Fruit fly (Drosophila melanogaster) whole organism, embryonic: ENCODE results near the gene Nepl18.

Experiments
- Ada2b ChIP-seq: fragments of 200-800 bp; sonication (Bioruptor generic); IDR thresholded peaks from 2 replicates; pipeline ENCODE4 v1.3.6; 2022; ENCODE audit warnings: missing biosample characterization, missing genetic modification characterization
- Bgb ChIP-seq: fragments of 200-800 bp; sonication (Bioruptor generic); IDR thresholded peaks from 2 replicates; pipeline ENCODE4 v1.3.6; 2022; ENCODE audit warnings: missing biosample characterization, missing genetic modification characterization; ENCODE audit not compliant: partially characterized antibody
- Bteb2 ChIP-seq: fragments of 200-800 bp; sonication (Bioruptor generic); optimal IDR thresholded peaks from 2 replicates; lab custom pipeline; 2016; ENCODE audit warnings: missing biosample characterization, missing genetic modification characterization
- CG11085 ChIP-seq: fragments of 200-800 bp; sonication (Bioruptor generic); IDR thresholded peaks from 2 replicates; pipeline ENCODE4 v1.3.6; 2022; ENCODE audit warnings: missing biosample characterization, missing genetic modification characterization
- CG11696 ChIP-seq: fragments of 200-800 bp; sonication (Bioruptor generic); IDR thresholded peaks from 2 replicates; pipeline ENCODE4 v1.3.6; 2022; ENCODE audit warnings: missing biosample characterization, missing genetic modification characterization
- CG13296 ChIP-seq: fragments of 200-800 bp; sonication (Bioruptor generic); optimal IDR thresholded peaks from 3 replicates; lab custom pipeline; 2018; ENCODE audit warnings: missing biosample characterization, mild to moderate bottlenecking, missing genetic modification characterization
- CG15073 ChIP-seq: fragments of 200-800 bp; sonication (Bioruptor generic); optimal IDR thresholded peaks from 2 replicates; lab custom pipeline; 2016; ENCODE audit warnings: missing biosample characterization, missing genetic modification characterization
- CG16815 ChIP-seq: fragments of 200-800 bp; sonication (Bioruptor generic); optimal IDR thresholded peaks from 3 replicates; lab custom pipeline; 2017; ENCODE audit warnings: missing biosample characterization, mild to moderate bottlenecking, missing genetic modification characterization
- CG2875 ChIP-seq: fragments of 200-800 bp; sonication (Bioruptor generic); optimal IDR thresholded peaks from 2 replicates; lab custom pipeline; 2017; ENCODE audit warnings: missing biosample characterization, mild to moderate bottlenecking, missing genetic modification characterization, missing genetic modification reagents
- CG34224 ChIP-seq: fragments of 200-800 bp; sonication (Bioruptor generic); IDR thresholded peaks from 3 replicates; pipeline ENCODE4 v1.3.6; 2022; ENCODE audit warnings: missing biosample characterization, missing genetic modification characterization; ENCODE audit not compliant: partially characterized antibody
- CG4617 ChIP-seq: fragments of 200-800 bp; sonication (Bioruptor generic); optimal IDR thresholded peaks from 3 replicates; lab custom pipeline; 2016; ENCODE audit warnings: missing biosample characterization, missing genetic modification characterization, borderline replicate concordance
- CG6254 ChIP-seq: fragments of 200-800 bp; sonication (Bioruptor generic); optimal IDR thresholded peaks from 3 replicates; lab custom pipeline; 2017; ENCODE audit warnings: mild to moderate bottlenecking, missing biosample characterization, missing genetic modification reagents, missing genetic modification characterization
- CG6791 ChIP-seq: fragments of 200-800 bp; sonication (Bioruptor generic); IDR thresholded peaks from 3 replicates; pipeline ENCODE4 v1.3.6; 2022; ENCODE audit warnings: missing biosample characterization, missing genetic modification characterization; ENCODE audit not compliant: partially characterized antibody
- CG7928 ChIP-seq: fragments of 200-800 bp; sonication (Bioruptor generic); optimal IDR thresholded peaks from 2 replicates; lab custom pipeline; 2017; ENCODE audit warnings: missing biosample characterization, mild to moderate bottlenecking, missing genetic modification characterization
- CG8290 ChIP-seq, 3 experiments: fragments of 200-800 bp; sonication (Bioruptor generic); optimal IDR thresholded peaks; 2 replicates each; lab custom pipeline; 2016 to 2019; ENCODE audit warnings: missing biosample characterization in 3 of 3, missing genetic modification characterization in 3 of 3, mild to moderate bottlenecking in 2 of 3, moderate library complexity in 1 of 3
- CG8388 ChIP-seq: fragments of 200-800 bp; sonication (Bioruptor generic); optimal IDR thresholded peaks from 2 replicates; lab custom pipeline; 2019; ENCODE audit warnings: missing biosample characterization, mild to moderate bottlenecking, missing genetic modification characterization, moderate library complexity
- Camta ChIP-seq: fragments of 200-800 bp; sonication (Bioruptor generic); optimal IDR thresholded peaks from 2 replicates; lab custom pipeline; 2016; ENCODE audit warnings: missing biosample characterization, missing genetic modification characterization
- Ets65A ChIP-seq: fragments of 200-800 bp; sonication (Bioruptor generic); peaks from one replicate; lab custom pipeline; 2016; ENCODE audit warnings: missing biosample characterization, missing genetic modification characterization
- Fer3 ChIP-seq: fragments of 200-800 bp; sonication (Bioruptor generic); optimal IDR thresholded peaks from 2 replicates; lab custom pipeline; 2018; ENCODE audit warnings: missing biosample characterization, mild to moderate bottlenecking, missing genetic modification characterization, moderate library complexity
- Gsc ChIP-seq: fragments of 200-800 bp; sonication (Bioruptor generic); IDR thresholded peaks from 2 replicates; pipeline ENCODE4 v1.3.6; 2022; ENCODE audit warnings: missing biosample characterization, missing genetic modification characterization
- HLHmδ ChIP-seq: fragments of 200-800 bp; sonication (Bioruptor generic); optimal IDR thresholded peaks from 2 replicates; lab custom pipeline; 2018; ENCODE audit warnings: missing biosample characterization, mild to moderate bottlenecking, missing genetic modification characterization, moderate library complexity
- Lim3 ChIP-seq: fragments of 200-800 bp; sonication (Bioruptor generic); IDR thresholded peaks from 2 replicates; pipeline ENCODE4 v1.3.6; 2022; ENCODE audit warnings: missing biosample characterization, missing genetic modification characterization
- MESR4 ChIP-seq: fragments of 200-800 bp; sonication (Bioruptor generic); optimal IDR thresholded peaks from 2 replicates; lab custom pipeline; 2018; ENCODE audit warnings: missing biosample characterization, mild to moderate bottlenecking, missing genetic modification characterization, moderate library complexity
- Oaz ChIP-seq: fragments of 200-800 bp; sonication (Bioruptor generic); IDR thresholded peaks from 2 replicates; pipeline ENCODE4 v1.3.6; 2022; ENCODE audit warnings: missing biosample characterization, missing genetic modification characterization
- Ravus ChIP-seq: fragments of 200-800 bp; sonication (Bioruptor generic); IDR thresholded peaks from 2 replicates; pipeline ENCODE4 v1.3.6; 2022; ENCODE audit warnings: missing biosample characterization, missing genetic modification characterization
- Scr ChIP-seq: fragments of 200-800 bp; sonication (Bioruptor generic); IDR thresholded peaks from 2 replicates; pipeline ENCODE4 v1.3.6; 2022; ENCODE audit warnings: missing biosample characterization, missing genetic modification characterization; ENCODE audit not compliant: partially characterized antibody
- Sox102F ChIP-seq: fragments of 200-800 bp; sonication (Bioruptor generic); optimal IDR thresholded peaks from 2 replicates; lab custom pipeline; 2018; ENCODE audit warnings: missing biosample characterization, mild to moderate bottlenecking, missing genetic modification characterization, moderate library complexity
- TFAM ChIP-seq: fragments of 200-800 bp; sonication (Bioruptor generic); optimal IDR thresholded peaks from 2 replicates; lab custom pipeline; 2017; ENCODE audit warnings: missing biosample characterization, missing genetic modification characterization, inconsistent platforms
- Vsx1 ChIP-seq: fragments of 200-800 bp; sonication (Bioruptor generic); optimal IDR thresholded peaks from 2 replicates; lab custom pipeline; 2017; ENCODE audit warnings: missing biosample characterization, mild to moderate bottlenecking, missing genetic modification characterization, missing genetic modification reagents
- Xbp1 ChIP-seq: fragments of 200-800 bp; sonication (Bioruptor generic); optimal IDR thresholded peaks from 3 replicates; lab custom pipeline; 2016; ENCODE audit warnings: missing biosample characterization, mild to moderate bottlenecking, missing genetic modification characterization
- ab ChIP-seq: fragments of 200-800 bp; sonication (Bioruptor generic); optimal IDR thresholded peaks from 2 replicates; lab custom pipeline; 2016; ENCODE audit warnings: missing biosample characterization, missing genetic modification characterization
- amos ChIP-seq: fragments of 200-800 bp; sonication (Bioruptor generic); IDR thresholded peaks from 2 replicates; pipeline ENCODE4 v1.3.6; 2022; ENCODE audit warnings: missing biosample characterization, missing genetic modification characterization; ENCODE audit not compliant: partially characterized antibody
- aop ChIP-seq: fragments of 200-800 bp; sonication (Bioruptor generic); IDR thresholded peaks from 2 replicates; pipeline ENCODE4 v1.3.6; 2022; ENCODE audit warnings: missing biosample characterization, missing genetic modification characterization
- bsh ChIP-seq, 2 experiments: fragments of 200-800 bp; sonication (Bioruptor generic); optimal IDR thresholded peaks; 2 replicates each; lab custom pipeline; 2017 to 2018; ENCODE audit warnings: mild to moderate bottlenecking in 2 of 2, missing biosample characterization in 2 of 2, missing genetic modification characterization in 2 of 2, moderate library complexity in 1 of 2
- chm ChIP-seq: fragments of 200-800 bp; sonication (Bioruptor generic); IDR thresholded peaks from 2 replicates; pipeline ENCODE4 v1.3.6; 2022; ENCODE audit warnings: missing biosample characterization, missing genetic modification characterization
- disco-r ChIP-seq: fragments of 200-800 bp; sonication (Bioruptor generic); optimal IDR thresholded peaks from 2 replicates; lab custom pipeline; 2016; ENCODE audit warnings: missing biosample characterization, missing genetic modification characterization
- en ChIP-seq: fragments of 200-800 bp; sonication (Bioruptor generic); optimal IDR thresholded peaks from 2 replicates; lab custom pipeline; 2016; ENCODE audit warnings: missing biosample characterization, missing genetic modification characterization
- fd102C ChIP-seq: fragments of 200-800 bp; sonication (Bioruptor generic); optimal IDR thresholded peaks from 2 replicates; lab custom pipeline; 2018; ENCODE audit warnings: missing biosample characterization, mild to moderate bottlenecking, missing genetic modification characterization, moderate library complexity
- fd96Cb ChIP-seq: fragments of 200-800 bp; sonication (Bioruptor generic); optimal IDR thresholded peaks from 2 replicates; lab custom pipeline; 2018; ENCODE audit warnings: missing biosample characterization, mild to moderate bottlenecking, missing genetic modification characterization, moderate library complexity
- gro ChIP-seq: fragments of 200-800 bp; sonication (Bioruptor generic); optimal IDR thresholded peaks from 2 replicates; lab custom pipeline; 2016; ENCODE audit warnings: missing biosample characterization, missing genetic modification characterization
- hbn ChIP-seq: fragments of 200-800 bp; sonication (Bioruptor generic); IDR thresholded peaks from 2 replicates; pipeline ENCODE4 v1.3.6; 2022; ENCODE audit warnings: missing biosample characterization, missing genetic modification characterization; ENCODE audit not compliant: partially characterized antibody
- lab ChIP-seq: fragments of 200-800 bp; sonication (Bioruptor generic); optimal IDR thresholded peaks from 3 replicates; lab custom pipeline; 2017; ENCODE audit warnings: missing biosample characterization, missing genetic modification characterization, mild to moderate bottlenecking, moderate library complexity, missing genetic modification reagents
- onecut ChIP-seq: fragments of 200-800 bp; sonication (Bioruptor generic); IDR thresholded peaks from 2 replicates; pipeline ENCODE4 v1.3.6; 2022; ENCODE audit warnings: missing biosample characterization, missing genetic modification characterization
- pho ChIP-seq: fragments of 200-800 bp; sonication (Bioruptor generic); optimal IDR thresholded peaks from 2 replicates; lab custom pipeline; 2016; ENCODE audit warnings: missing biosample characterization, missing genetic modification characterization
- pum ChIP-seq: fragments of 200-800 bp; sonication (Bioruptor generic); optimal IDR thresholded peaks from 2 replicates; lab custom pipeline; 2016; ENCODE audit warnings: missing biosample characterization, missing genetic modification characterization
- sens ChIP-seq: fragments of 200-800 bp; sonication (Bioruptor generic); peaks from one replicate; lab custom pipeline; 2016; ENCODE audit warnings: missing biosample characterization, missing genetic modification characterization
- toy ChIP-seq: fragments of 200-800 bp; sonication (Bioruptor generic); IDR thresholded peaks from 2 replicates; pipeline ENCODE4 v1.3.6; 2022; ENCODE audit warnings: missing biosample characterization, missing genetic modification characterization
- zfh2 ChIP-seq: fragments of 200-800 bp; sonication (Bioruptor generic); optimal IDR thresholded peaks from 2 replicates; lab custom pipeline; 2016; ENCODE audit warnings: missing biosample characterization, missing genetic modification characterization

Nepl18 gene

dm6 chr3R:28844611-28845376, 30.6 kb upstream of the Nepl18 start, which contains the start of the genes Apc and spg (continued):
- peak; percentile 61 for TF ChIP-seq hbn (GFP tag; lab: Robert Waterston, UW)
- TF ChIP-seq onecut (GFP tag; lab: Robert Waterston, UW): no peak
- peak; percentile 90 for TF ChIP-seq sens (GFP tag; lab: Kevin White, UChicago)
- TF ChIP-seq disco-r (GFP tag; lab: Kevin White, UChicago): no peak
- no peak for TF ChIP-seq Ada2b
- no peak for TF ChIP-seq CG11696 (GFP tag; lab: Robert Waterston, UW)
- peak; percentile 67 for TF ChIP-seq MESR4 (GFP tag; lab: Kevin White, UChicago)
- TF ChIP-seq toy (GFP tag; lab: Robert Waterston, UW): no peak
- TF ChIP-seq fd96Cb (tag; lab: Kevin White, UChicago): peak; percentile 2
- TF ChIP-seq CG6791 (GFP tag; lab: Robert Waterston, UW): peak; percentile 39; the same call in 1 of the 3 replicates
- peak; percentile 76 for TF ChIP-seq CG34224 (GFP tag; lab: Robert Waterston, UW)
- peak; percentile 84 for TF ChIP-seq Ets65A (GFP tag; lab: Kevin White, UChicago)
- TF ChIP-seq CG11085 (GFP tag; lab: Robert Waterston, UW): no peak
- no peak for TF ChIP-seq TFAM
- TF ChIP-seq CG16815 (GFP tag; lab: Kevin White, UChicago): peak; percentile 1
- TF ChIP-seq Bteb2 (GFP tag; lab: Kevin White, UChicago): no peak
- peak; percentile 70 for TF ChIP-seq HLHmδ
- peak; percentile 45 for TF ChIP-seq Vsx1
- no peak for TF ChIP-seq CG7928 (GFP tag; lab: Kevin White, UChicago)
- no peak for TF ChIP-seq CG6254 (GFP tag; lab: Kevin White, UChicago)
- peak; percentile 26 for TF ChIP-seq Xbp1 (GFP tag; lab: Kevin White, UChicago)
- TF ChIP-seq en: peak; percentile 22
- no peak for TF ChIP-seq Oaz
- TF ChIP-seq amos: peak; percentile 76
- no peak for TF ChIP-seq pum (GFP tag; lab: Kevin White, UChicago)
- TF ChIP-seq aop: no peak
- TF ChIP-seq lab (GFP tag; lab: Kevin White, UChicago): peak; percentile 66
- TF ChIP-seq zfh2 (GFP tag; lab: Kevin White, UChicago): no peak
- peak; percentile 87 for TF ChIP-seq Scr (GFP tag; lab: Robert Waterston, UW)
- peak; percentile 18 to 62 for TF ChIP-seq bsh (GFP tag; optimal IDR thresholded peaks at IDR 0.05; lab: Kevin White, UChicago)
- no peak for TF ChIP-seq CG8290 (GFP tag; optimal IDR thresholded peaks at IDR 0.05; lab: Kevin White, UChicago)
- TF ChIP-seq CG8290 (tag; optimal IDR thresholded peaks at IDR 0.05; lab: Kevin White, UChicago): peak in 1 of 2 experiments; percentile 89
- TF ChIP-seq Bgb (GFP tag; lab: Robert Waterston, UW): peak; percentile 65
- TF ChIP-seq CG4617: peak; percentile 6
- no peak for TF ChIP-seq Ravus (GFP tag; lab: Robert Waterston, UW)
- TF ChIP-seq fd102C: peak; percentile 29
- no peak for TF ChIP-seq CG15073 (GFP tag; lab: Kevin White, UChicago)
- no peak for TF ChIP-seq Gsc (GFP tag; lab: Robert Waterston, UW)
- peak; percentile 70 for TF ChIP-seq chm (GFP tag; lab: Robert Waterston, UW)
- peak; percentile 29 for TF ChIP-seq Fer3
- peak; percentile 27 for TF ChIP-seq Camta (GFP tag; lab: Kevin White, UChicago)
- TF ChIP-seq gro (GFP tag; lab: Kevin White, UChicago): peak; percentile 38
- no peak for TF ChIP-seq ab (GFP tag; lab: Kevin White, UChicago)
- TF ChIP-seq Sox102F (GFP tag; lab: Kevin White, UChicago): peak; percentile 17
- no peak for TF ChIP-seq Lim3 (GFP tag; lab: Robert Waterston, UW)
- no peak for TF ChIP-seq CG8388
- peak; percentile 56 for TF ChIP-seq CG13296
- TF ChIP-seq pho (GFP tag; lab: Kevin White, UChicago): peak; percentile 18
- peak; percentile 48 for TF ChIP-seq CG2875 (GFP tag; lab: Kevin White, UChicago)
